ENCODE assay signal across 1 fruit fly cellular context in the genomic region with DNA sequence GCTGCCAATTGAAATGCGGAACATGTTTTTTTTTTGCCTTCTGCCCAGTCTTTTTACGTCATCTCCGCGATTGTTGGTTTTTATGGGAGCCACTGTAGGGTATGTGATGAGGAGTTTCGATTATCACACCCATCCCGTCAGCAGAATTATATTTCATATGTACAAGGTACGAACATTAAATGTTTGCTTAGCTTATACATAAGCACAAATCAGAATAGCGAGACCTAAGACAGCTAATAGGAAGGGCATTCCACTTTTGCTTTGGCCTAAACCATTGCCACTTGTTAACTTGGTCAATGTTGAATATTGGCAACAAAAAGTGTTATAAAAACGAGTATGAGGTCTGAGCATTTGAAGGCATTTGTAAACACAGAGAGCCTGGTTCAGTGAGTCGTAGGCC.
A peak's percentile ranks its signal among the peaks of the same experiment; 100 is the strongest.
TF ChIP-seq lines count a peak whose summit lies in the region.

Gene CG2816 (plus strand): TSS at position 400 of the 400 bp plus-strand sequence.

TF ChIP-seq in whole organism, embryonic, 481 proteins besides CTCF, POLR2A, EP300 and RAD21 (continued from another document and continues in another):
- TF ChIP-seq Kr (GFP tag; optimal IDR thresholded peaks at IDR 0.05; lab: Kevin White, UChicago) (no peak), disco-r (GFP tag; optimal IDR thresholded peaks at IDR 0.05; lab: Kevin White, UChicago) (no peak), CG32772 (GFP tag; IDR thresholded peaks at IDR 0.05; lab: Robert Waterston, UW) (peak; percentile 45; the same call in 1 of the 2 replicates), p53 (GFP tag; optimal IDR thresholded peaks at IDR 0.05; lab: Kevin White, UChicago) (no peak), bowl (GFP tag; IDR thresholded peaks at IDR 0.05; lab: Robert Waterston, UW) (no peak), CG8765 (GFP tag; IDR thresholded peaks at IDR 0.05; lab: Robert Waterston, UW) (no peak), Rfx (GFP tag; IDR thresholded peaks at IDR 0.05; lab: Robert Waterston, UW) (peak; percentile 98), maf-S (GFP tag; optimal IDR thresholded peaks at IDR 0.05; lab: Kevin White, UChicago) (peak; percentile 84), CG3407 (GFP tag; optimal IDR thresholded peaks at IDR 0.05; lab: Kevin White, UChicago) (no peak), inv (GFP tag; IDR thresholded peaks at IDR 0.05; lab: Robert Waterston, UW; ENCODE audit: partially characterized antibody) (no peak), CG31224 (GFP tag; IDR thresholded peaks at IDR 0.05; lab: Robert Waterston, UW) (no peak), CG7928 (GFP tag; optimal IDR thresholded peaks at IDR 0.05; lab: Kevin White, UChicago) (no peak), az2 (GFP tag; optimal IDR thresholded peaks at IDR 0.05; lab: Kevin White, UChicago) (peak; percentile 40), ssp (GFP tag; IDR thresholded peaks at IDR 0.05; lab: Robert Waterston, UW) (no peak), ewg (GFP tag; optimal IDR thresholded peaks at IDR 0.05; lab: Kevin White, UChicago) (no peak), ERR (GFP tag; optimal IDR thresholded peaks at IDR 0.05; lab: Kevin White, UChicago) (no peak), Sox100B (GFP tag; optimal IDR thresholded peaks at IDR 0.05; lab: Kevin White, UChicago) (peak; percentile 4), br (optimal IDR thresholded peaks at IDR 0.05; lab: Kevin White, UChicago) (no peak), CG4617 (GFP tag; optimal IDR thresholded peaks at IDR 0.05; lab: Kevin White, UChicago; ENCODE audit: borderline replicate concordance) (peak; percentile 18), knrl (GFP tag; IDR thresholded peaks at IDR 0.05; lab: Robert Waterston, UW; ENCODE audit: partially characterized antibody) (no peak), CG10366 (GFP tag; IDR thresholded peaks at IDR 0.05; lab: Robert Waterston, UW) (peak; percentile 49; the same call in 1 of the 2 replicates), dm (GFP tag; optimal IDR thresholded peaks at IDR 0.05; lab: Kevin White, UChicago) (no peak), Hr3 (GFP tag; optimal IDR thresholded peaks at IDR 0.05; lab: Kevin White, UChicago) (peak; percentile 52), CG8924 (tag; optimal IDR thresholded peaks at IDR 0.05; lab: Kevin White, UChicago) (peak; percentile 64), Dip3 (GFP tag; optimal IDR thresholded peaks at IDR 0.05; lab: Kevin White, UChicago) (peak; percentile 83), ac (GFP tag; optimal IDR thresholded peaks at IDR 0.05; lab: Kevin White, UChicago) (no peak), Optix (GFP tag; IDR thresholded peaks at IDR 0.05; lab: Robert Waterston, UW) (0 out of 3 replicates have a peak, but pooled peaks have one; percentile 40), CG16815 (GFP tag; optimal IDR thresholded peaks at IDR 0.05; lab: Kevin White, UChicago) (peak; percentile 56), B-H2 (GFP tag; optimal IDR thresholded peaks at IDR 0.05; lab: Kevin White, UChicago) (no peak), CG11695 (GFP tag; IDR thresholded peaks at IDR 0.05; lab: Robert Waterston, UW) (peak; percentile 55; the same call in 2 of the 3 replicates), CG32767 (GFP tag; IDR thresholded peaks at IDR 0.05; lab: Robert Waterston, UW) (0 out of 2 replicates have a peak, but pooled peaks have one; percentile 14), pb (GFP tag; optimal IDR thresholded peaks at IDR 0.05; lab: Kevin White, UChicago) (no peak), Sry-δ (GFP tag; optimal IDR thresholded peaks at IDR 0.05; lab: Kevin White, UChicago) (no peak), Fer1 (GFP tag; optimal IDR thresholded peaks at IDR 0.05; lab: Kevin White, UChicago) (peak; percentile 9), CG13624 (GFP tag; optimal IDR thresholded peaks at IDR 0.05; lab: Kevin White, UChicago) (no peak), Ptx1 (GFP tag; IDR thresholded peaks at IDR 0.05; lab: Robert Waterston, UW) (peak; percentile 85), CG17359 (tag; optimal IDR thresholded peaks at IDR 0.05; lab: Kevin White, UChicago) (peak; percentile 18), Bdp1 (GFP tag; optimal IDR thresholded peaks at IDR 0.05; lab: Kevin White, UChicago) (no peak), E2f2 (GFP tag; IDR thresholded peaks at IDR 0.05; lab: Robert Waterston, UW) (peak; percentile 41; the same call in 1 of the 2 replicates), CG6854 (GFP tag; optimal IDR thresholded peaks at IDR 0.05; lab: Kevin White, UChicago) (no peak), CG2712 (tag; optimal IDR thresholded peaks at IDR 0.05; lab: Kevin White, UChicago) (no peak), CG31441 (GFP tag; IDR thresholded peaks at IDR 0.05; lab: Robert Waterston, UW) (no peak), CG2678 (tag; optimal IDR thresholded peaks at IDR 0.05; lab: Kevin White, UChicago) (peak; percentile 66), Elba2 (GFP tag; optimal IDR thresholded peaks at IDR 0.05; lab: Kevin White, UChicago) (no peak), CG6272 (GFP tag; IDR thresholded peaks at IDR 0.05; lab: Robert Waterston, UW) (no peak), Stat92E (GFP tag; optimal IDR thresholded peaks at IDR 0.05; lab: Kevin White, UChicago) (no peak), fd96Cb (tag; optimal IDR thresholded peaks at IDR 0.05; lab: Kevin White, UChicago) (peak; percentile 6), CG30403 (GFP tag; optimal IDR thresholded peaks at IDR 0.05; lab: Kevin White, UChicago) (peak; percentile 80), Hsf (GFP tag; optimal IDR thresholded peaks at IDR 0.05; lab: Kevin White, UChicago) (peak; percentile 12), CG11247 (GFP tag; IDR thresholded peaks at IDR 0.05; lab: Robert Waterston, UW) (peak; percentile 89), CG13775 (GFP tag; optimal IDR thresholded peaks at IDR 0.05; lab: Kevin White, UChicago) (peak; percentile 26), CG1647 (GFP tag; optimal IDR thresholded peaks at IDR 0.05; lab: Kevin White, UChicago) (no peak), sqz (GFP tag; optimal IDR thresholded peaks at IDR 0.05; lab: Kevin White, UChicago) (no peak), Hr78 (GFP tag; optimal IDR thresholded peaks at IDR 0.05; lab: Kevin White, UChicago) (no peak), CG15073 (GFP tag; optimal IDR thresholded peaks at IDR 0.05; lab: Kevin White, UChicago) (no peak), onecut (GFP tag; IDR thresholded peaks at IDR 0.05; lab: Robert Waterston, UW) (no peak), usp (GFP tag; optimal IDR thresholded peaks at IDR 0.05; lab: Kevin White, UChicago) (no peak), CG10274 (GFP tag; optimal IDR thresholded peaks at IDR 0.05; lab: Kevin White, UChicago) (peak; percentile 88), ham (GFP tag; IDR thresholded peaks at IDR 0.05; lab: Robert Waterston, UW) (peak; percentile 23; the same call in 1 of the 2 replicates), Lim3 (GFP tag; IDR thresholded peaks at IDR 0.05; lab: Robert Waterston, UW) (no peak), CG14014 (GFP tag; IDR thresholded peaks at IDR 0.05; lab: Robert Waterston, UW) (peak; percentile 92), Usf (GFP tag; optimal IDR thresholded peaks at IDR 0.05; lab: Kevin White, UChicago) (peak; percentile 72), ato (GFP tag; IDR thresholded peaks at IDR 0.05; lab: Robert Waterston, UW; ENCODE audit: partially characterized antibody) (no peak), Atf-2 (GFP tag; optimal IDR thresholded peaks at IDR 0.05; lab: Kevin White, UChicago) (peak; percentile 63), CG6689 (GFP tag; IDR thresholded peaks at IDR 0.05; lab: Robert Waterston, UW) (0 out of 2 replicates have a peak, but pooled peaks have one; percentile 35), hth (optimal IDR thresholded peaks at IDR 0.05; lab: Kevin White, UChicago) (no peak), Ets97D (GFP tag; optimal IDR thresholded peaks at IDR 0.05; lab: Kevin White, UChicago) (no peak), vnd (GFP tag; IDR thresholded peaks at IDR 0.05; lab: Robert Waterston, UW; ENCODE audit: partially characterized antibody) (no peak), CG10565 (GFP tag; optimal IDR thresholded peaks at IDR 0.05; lab: Kevin White, UChicago) (no peak), cwo (GFP tag; optimal IDR thresholded peaks at IDR 0.05; lab: Kevin White, UChicago) (peak; percentile 18), tap (tag; optimal IDR thresholded peaks at IDR 0.05; lab: Kevin White, UChicago) (peak; percentile 24), luna (GFP tag; optimal IDR thresholded peaks at IDR 0.05; lab: Kevin White, UChicago) (peak; percentile 80), salm (tag; optimal IDR thresholded peaks at IDR 0.05; lab: Kevin White, UChicago) (no peak), rib (GFP tag; IDR thresholded peaks at IDR 0.05; lab: Robert Waterston, UW) (peak; percentile 94), CG7987 (GFP tag; optimal IDR thresholded peaks at IDR 0.05; lab: Kevin White, UChicago) (no peak), CG4854 (GFP tag; optimal IDR thresholded peaks at IDR 0.05; lab: Kevin White, UChicago) (no peak), abd-A (tag; optimal IDR thresholded peaks at IDR 0.05; lab: Kevin White, UChicago) (no peak), Dp (GFP tag; optimal IDR thresholded peaks at IDR 0.05; lab: Kevin White, UChicago) (no peak), CG42726 (GFP tag; IDR thresholded peaks at IDR 0.05; lab: Robert Waterston, UW; ENCODE audit: partially characterized antibody) (no peak), HLHmδ (GFP tag; optimal IDR thresholded peaks at IDR 0.05; lab: Kevin White, UChicago) (no peak), exex (tag; optimal IDR thresholded peaks at IDR 0.05; lab: Kevin White, UChicago) (no peak), zen2 (GFP tag; IDR thresholded peaks at IDR 0.05; lab: Robert Waterston, UW; ENCODE audit: partially characterized antibody) (no peak), TFAM (GFP tag; optimal IDR thresholded peaks at IDR 0.05; lab: Kevin White, UChicago) (no peak), lab (GFP tag; optimal IDR thresholded peaks at IDR 0.05; lab: Kevin White, UChicago) (peak; percentile 63), cad (GFP tag; optimal IDR thresholded peaks at IDR 0.05; lab: Kevin White, UChicago) (no peak), CG2889 (GFP tag; IDR thresholded peaks at IDR 0.05; lab: Robert Waterston, UW) (peak; percentile 76; the same call in 2 of the 3 replicates), Ets65A (GFP tag; lab: Kevin White, UChicago) (no peak), CG7786 (GFP tag; optimal IDR thresholded peaks at IDR 0.05; lab: Kevin White, UChicago) (peak; percentile 89), CG12104 (GFP tag; optimal IDR thresholded peaks at IDR 0.05; lab: Kevin White, UChicago) (no peak), CG11085 (GFP tag; IDR thresholded peaks at IDR 0.05; lab: Robert Waterston, UW) (0 out of 2 replicates have a peak, but pooled peaks have one; percentile 23), CG9932 (GFP tag; IDR thresholded peaks at IDR 0.05; lab: Robert Waterston, UW) (peak; percentile 98), Meics (GFP tag; optimal IDR thresholded peaks at IDR 0.05; lab: Kevin White, UChicago) (peak; percentile 44), CG17385 (GFP tag; optimal IDR thresholded peaks at IDR 0.05; lab: Kevin White, UChicago) (peak; percentile 45), CG17829 (tag; optimal IDR thresholded peaks at IDR 0.05; lab: Kevin White, UChicago) (no peak), chm (GFP tag; IDR thresholded peaks at IDR 0.05; lab: Robert Waterston, UW) (no peak), Doc2 (GFP tag; IDR thresholded peaks at IDR 0.05; lab: Robert Waterston, UW) (no peak), CG7556 (GFP tag; optimal IDR thresholded peaks at IDR 0.05; lab: Kevin White, UChicago) (no peak), Nf-YB (GFP tag; optimal IDR thresholded peaks at IDR 0.05; lab: Kevin White, UChicago) (no peak), caup (GFP tag; optimal IDR thresholded peaks at IDR 0.05; lab: Kevin White, UChicago; ENCODE audit: severe bottlenecking) (peak; percentile 51), dysf (GFP tag; IDR thresholded peaks at IDR 0.05; lab: Robert Waterston, UW) (peak; percentile 92), schlank (tag; optimal IDR thresholded peaks at IDR 0.05; lab: Kevin White, UChicago) (peak; percentile 68), nom (GFP tag; optimal IDR thresholded peaks at IDR 0.05; lab: Kevin White, UChicago) (no peak), CkIIα-i1 (GFP tag; IDR thresholded peaks at IDR 0.05; lab: Robert Waterston, UW) (no peak), CG14710 (tag; optimal IDR thresholded peaks at IDR 0.05; lab: Kevin White, UChicago) (no peak), Taf1 (GFP tag; IDR thresholded peaks at IDR 0.05; lab: Robert Waterston, UW) (peak; percentile 73), fru (optimal IDR thresholded peaks at IDR 0.05; lab: Kevin White, UChicago) (no peak), CG6683 (GFP tag; optimal IDR thresholded peaks at IDR 0.05; lab: Kevin White, UChicago) (no peak), kni (GFP tag; optimal IDR thresholded peaks at IDR 0.05; lab: Kevin White, UChicago) (no peak), CG12769 (tag; optimal IDR thresholded peaks at IDR 0.05; lab: Kevin White, UChicago) (peak; percentile 95), CG8359 (GFP tag; optimal IDR thresholded peaks at IDR 0.05; lab: Kevin White, UChicago; ENCODE audit: borderline replicate concordance) (no peak), CG6791 (GFP tag; IDR thresholded peaks at IDR 0.05; lab: Robert Waterston, UW; ENCODE audit: partially characterized antibody) (no peak), Mes4 (GFP tag; optimal IDR thresholded peaks at IDR 0.05; lab: Kevin White, UChicago) (no peak), slou (GFP tag; optimal IDR thresholded peaks at IDR 0.05; lab: Kevin White, UChicago) (peak; percentile 14), Vsx1 (GFP tag; optimal IDR thresholded peaks at IDR 0.05; lab: Kevin White, UChicago) (no peak), HHEX (GFP tag; optimal IDR thresholded peaks at IDR 0.05; lab: Kevin White, UChicago) (peak; percentile 35), Hr39 (optimal IDR thresholded peaks at IDR 0.05; lab: Kevin White, UChicago) (no peak), CG18476 (GFP tag; optimal IDR thresholded peaks at IDR 0.05; lab: Kevin White, UChicago) (no peak), wek (GFP tag; optimal IDR thresholded peaks at IDR 0.05; lab: Kevin White, UChicago) (no peak), CG15514 (GFP tag; optimal IDR thresholded peaks at IDR 0.05; lab: Kevin White, UChicago) (peak; percentile 38), otp (GFP tag; IDR thresholded peaks at IDR 0.05; lab: Robert Waterston, UW) (0 out of 3 replicates have a peak, but pooled peaks have one; percentile 8), jumu (GFP tag; optimal IDR thresholded peaks at IDR 0.05; lab: Kevin White, UChicago) (peak; percentile 54), CG14860 (GFP tag; IDR thresholded peaks at IDR 0.05; lab: Robert Waterston, UW; ENCODE audit: partially characterized antibody) (no peak), CG11398 (GFP tag; optimal IDR thresholded peaks at IDR 0.05; lab: Kevin White, UChicago) (no peak), amos (GFP tag; IDR thresholded peaks at IDR 0.05; lab: Robert Waterston, UW; ENCODE audit: partially characterized antibody) (no peak), zf30C (GFP tag; optimal IDR thresholded peaks at IDR 0.05; lab: Kevin White, UChicago) (no peak), CG14965 (GFP tag; optimal IDR thresholded peaks at IDR 0.05; lab: Kevin White, UChicago; ENCODE audit: borderline replicate concordance) (no peak), CG9817 (tag; optimal IDR thresholded peaks at IDR 0.05; lab: Kevin White, UChicago) (peak; percentile 91)
